Worm (Caenorhabditis elegans): Measurements from ENCODE around the gene nas-9.

The nas-9 gene

ce11 chrV:4860525-4860924 is 20.7 kb upstream of the nas-9 start (continued):
- TF ChIP-seq K09A11.1 (tag; optimal IDR thresholded peaks at IDR 0.05; ENCODE audit: insufficient read depth), result no peak
- TF ChIP-seq gmeb-2 (tag; optimal IDR thresholded peaks at IDR 0.05), result no peak
- no peak for TF ChIP-seq pha-2 (tag; optimal IDR thresholded peaks at IDR 0.05)
- TF ChIP-seq ceh-14 (tag; optimal IDR thresholded peaks at IDR 0.05), result no peak
- TF ChIP-seq ceh-34 (tag; optimal IDR thresholded peaks at IDR 0.05), result no peak
- TF ChIP-seq madf-2 (tag; optimal IDR thresholded peaks at IDR 0.05), result no peak
- TF ChIP-seq rnt-1 (tag; optimal IDR thresholded peaks at IDR 0.05), result no peak
- TF ChIP-seq hlh-30 (tag; optimal IDR thresholded peaks at IDR 0.05; ENCODE audit: insufficient read depth), result no peak
- TF ChIP-seq npax-4 (tag; optimal IDR thresholded peaks at IDR 0.05), result no peak
- no peak for TF ChIP-seq tbx-7 (tag; optimal IDR thresholded peaks at IDR 0.05)
- TF ChIP-seq ceh-31 (tag; optimal IDR thresholded peaks at IDR 0.05), result peak; percentile 34
- TF ChIP-seq hlh-15 (tag; optimal IDR thresholded peaks at IDR 0.05), result no peak
- no peak for TF ChIP-seq lin-11 (tag; optimal IDR thresholded peaks at IDR 0.05)
- no peak for TF ChIP-seq dmd-4 (tag; optimal IDR thresholded peaks at IDR 0.05; ENCODE audit: borderline replicate concordance)
- TF ChIP-seq pros-1 (tag; optimal IDR thresholded peaks at IDR 0.05), result no peak
- peak; percentile 25 for TF ChIP-seq ceh-18 (tag; optimal IDR thresholded peaks at IDR 0.05)
- no peak for TF ChIP-seq ttx-3 (tag; optimal IDR thresholded peaks at IDR 0.05)
- no peak for TF ChIP-seq hlh-8 (tag; optimal IDR thresholded peaks at IDR 0.05)
- TF ChIP-seq F13H6.1 (tag; optimal IDR thresholded peaks at IDR 0.05), result no peak
- no peak for TF ChIP-seq fax-1 (tag; optimal IDR thresholded peaks at IDR 0.05)
- TF ChIP-seq fkh-10 (GFP tag; optimal IDR thresholded peaks at IDR 0.05), result no peak
- TF ChIP-seq odd-2 (tag; optimal IDR thresholded peaks at IDR 0.05), result no peak
- peak; percentile 21 for TF ChIP-seq tbx-2 (tag; optimal IDR thresholded peaks at IDR 0.05)
- no peak for TF ChIP-seq ceh-22 (tag; optimal IDR thresholded peaks at IDR 0.05)
- no peak for TF ChIP-seq pqm-1 (tag; optimal IDR thresholded peaks at IDR 0.05)
- no peak for TF ChIP-seq ceh-48 (tag; optimal IDR thresholded peaks at IDR 0.05)
- no peak for TF ChIP-seq ceh-9 (tag; optimal IDR thresholded peaks at IDR 0.05)

ce11 chrV:4857561-4857960 is 17.7 kb upstream of the nas-9 start:
- TF ChIP-seq zip-5 (tag; optimal IDR thresholded peaks at IDR 0.05) (no peak), dmd-4 (tag; optimal IDR thresholded peaks at IDR 0.05; ENCODE audit: borderline replicate concordance) (no peak), nhr-232 (tag; optimal IDR thresholded peaks at IDR 0.05) (no peak), tbx-2 (tag; optimal IDR thresholded peaks at IDR 0.05) (no peak), npax-4 (tag; optimal IDR thresholded peaks at IDR 0.05) (no peak), fkh-10 (GFP tag; optimal IDR thresholded peaks at IDR 0.05) (no peak), unc-55 (GFP tag; optimal IDR thresholded peaks at IDR 0.05) (no peak), ama-1 (optimal IDR thresholded peaks at IDR 0.05) (no peak), ceh-48 (tag; optimal IDR thresholded peaks at IDR 0.05) (no peak), dve-1 (tag; optimal IDR thresholded peaks at IDR 0.05) (no peak), madf-2 (tag; optimal IDR thresholded peaks at IDR 0.05) (no peak), eyg-1 (tag; optimal IDR thresholded peaks at IDR 0.05) (no peak), pha-4 (tag; optimal IDR thresholded peaks at IDR 0.05) (no peak), K09A11.1 (tag; optimal IDR thresholded peaks at IDR 0.05; ENCODE audit: insufficient read depth) (no peak), unc-42 (tag; optimal IDR thresholded peaks at IDR 0.05) (no peak), sdc-2 (tag; optimal IDR thresholded peaks at IDR 0.05) (no peak), ahr-1 (tag; optimal IDR thresholded peaks at IDR 0.05) (no peak), hlh-8 (tag; optimal IDR thresholded peaks at IDR 0.05) (no peak)

- TF ChIP-seq sox-4 (tag; optimal IDR thresholded peaks at IDR 0.05), result no peak
- TF ChIP-seq unc-3 (GFP tag; conservative IDR thresholded peaks at IDR 0.05), result no peak
- TF ChIP-seq unc-3 (tag; optimal IDR thresholded peaks at IDR 0.05), result no peak
Observed at ce11 chrV:4851969-4852368, 12.2 kb upstream of the nas-9 start.

Data from whole organism, late embryonic.